Fruit fly (Drosophila melanogaster) whole organism, prepupa: ENCODE measurements around the gene vrs.

Source experiments
- Blimp-1 ChIP-seq: fragments of 200-800 bp; sonication (Bioruptor generic); optimal IDR thresholded peaks from 3 replicates; lab custom pipeline; 2017; ENCODE audit warnings: missing biosample characterization, missing genetic modification characterization, mild to moderate bottlenecking, moderate library complexity, missing genetic modification reagents
- CG10631 ChIP-seq: fragments of 200-800 bp; sonication (Bioruptor generic); optimal IDR thresholded peaks from 2 replicates; lab custom pipeline; 2016; ENCODE audit warnings: missing biosample characterization, missing genetic modification characterization
- CG10669 ChIP-seq: fragments of 200-800 bp; sonication (Bioruptor generic); optimal IDR thresholded peaks from 3 replicates; lab custom pipeline; 2018; ENCODE audit warnings: missing biosample characterization, mild to moderate bottlenecking, missing genetic modification characterization, moderate library complexity
- CG11762 ChIP-seq: fragments of 200-800 bp; sonication (Bioruptor generic); optimal IDR thresholded peaks from 3 replicates; lab custom pipeline; 2016; ENCODE audit warnings: missing biosample characterization, missing genetic modification characterization; ENCODE audit not compliant: insufficient read depth
- CG11902 ChIP-seq: fragments of 200-800 bp; sonication (Bioruptor generic); optimal IDR thresholded peaks from 3 replicates; lab custom pipeline; 2016; ENCODE audit warnings: missing biosample characterization, missing genetic modification characterization
- CG15336 ChIP-seq: fragments of 200-800 bp; sonication (Bioruptor generic); IDR thresholded peaks from 2 replicates; pipeline ENCODE4 v1.3.6; 2022; ENCODE audit warnings: missing biosample characterization, missing genetic modification characterization
- CG1621 ChIP-seq: fragments of 200-800 bp; sonication (Bioruptor generic); optimal IDR thresholded peaks from 3 replicates; lab custom pipeline; 2018; ENCODE audit warnings: missing biosample characterization, mild to moderate bottlenecking, missing genetic modification characterization
- CG16779 ChIP-seq: fragments of 200-800 bp; sonication (Bioruptor generic); optimal IDR thresholded peaks from 3 replicates; lab custom pipeline; 2017; ENCODE audit warnings: missing biosample characterization, mild to moderate bottlenecking, missing genetic modification characterization
- CG3032 ChIP-seq: fragments of 200-800 bp; optimal IDR thresholded peaks from 2 replicates; lab custom pipeline; 2019; ENCODE audit warnings: missing biosample characterization, mild to moderate bottlenecking, missing genetic modification characterization, moderate library complexity
- CG31627 ChIP-seq: fragments of 200-800 bp; sonication (Bioruptor generic); optimal IDR thresholded peaks from 3 replicates; lab custom pipeline; 2016; ENCODE audit warnings: missing biosample characterization, missing genetic modification characterization
- CG3919 ChIP-seq: fragments of 200-800 bp; sonication (Bioruptor generic); optimal IDR thresholded peaks from 3 replicates; lab custom pipeline; 2016; ENCODE audit warnings: missing biosample characterization, missing genetic modification characterization
- CG4318 ChIP-seq: fragments of 200-800 bp; sonication (Bioruptor generic); optimal IDR thresholded peaks from 3 replicates; lab custom pipeline; 2017; ENCODE audit warnings: missing biosample characterization, mild to moderate bottlenecking, missing genetic modification characterization
- CG6163 ChIP-seq: fragments of 200-800 bp; sonication (Bioruptor generic); IDR thresholded peaks from 3 replicates; pipeline ENCODE4 v1.3.6; 2022; ENCODE audit warnings: missing biosample characterization, missing genetic modification characterization
- CG6792 ChIP-seq: fragments of 200-800 bp; sonication (Bioruptor generic); optimal IDR thresholded peaks from 3 replicates; lab custom pipeline; 2016; ENCODE audit warnings: missing biosample characterization, missing genetic modification characterization
- CG6854 ChIP-seq: fragments of 200-800 bp; sonication (Bioruptor generic); optimal IDR thresholded peaks from 2 replicates; lab custom pipeline; 2017; ENCODE audit warnings: missing biosample characterization, mild to moderate bottlenecking, missing genetic modification characterization
- CG8119 ChIP-seq: fragments of 200-800 bp; sonication (Bioruptor generic); IDR thresholded peaks from 3 replicates; pipeline ENCODE4 v1.3.6; 2022; ENCODE audit warnings: missing biosample characterization, missing genetic modification characterization
- CG8632 ChIP-seq: fragments of 200-800 bp; sonication (Bioruptor generic); optimal IDR thresholded peaks from 3 replicates; lab custom pipeline; 2016; ENCODE audit warnings: missing biosample characterization, missing genetic modification characterization
- CG9139 ChIP-seq: fragments of 200-800 bp; sonication (Bioruptor generic); optimal IDR thresholded peaks from 3 replicates; lab custom pipeline; 2017; ENCODE audit warnings: missing biosample characterization, mild to moderate bottlenecking, missing genetic modification characterization
- Eip75B ChIP-seq: fragments of 200-800 bp; sonication (Bioruptor generic); optimal IDR thresholded peaks from 3 replicates; lab custom pipeline; 2016; ENCODE audit warnings: missing biosample characterization, missing genetic modification characterization
- Eip78C ChIP-seq: fragments of 200-800 bp; sonication (Bioruptor generic); peaks from one replicate; lab custom pipeline; 2016; ENCODE audit warnings: missing biosample characterization, missing genetic modification characterization
- Eip93F ChIP-seq: fragments of 200-800 bp; sonication (Bioruptor generic); optimal IDR thresholded peaks from 2 replicates; lab custom pipeline; 2016; ENCODE audit warnings: missing biosample characterization, mild to moderate bottlenecking, missing genetic modification characterization
- Ets96B ChIP-seq: fragments of 200-800 bp; optimal IDR thresholded peaks from 2 replicates; lab custom pipeline; 2019; ENCODE audit warnings: missing biosample characterization, mild to moderate bottlenecking, missing genetic modification characterization, moderate library complexity
- Gug ChIP-seq: fragments of 200-800 bp; sonication (Bioruptor generic); IDR thresholded peaks from 2 replicates; pipeline ENCODE4 v1.3.6; 2022; ENCODE audit warnings: missing biosample characterization, missing genetic modification characterization
- Hr38 ChIP-seq: sonication (Bioruptor generic); optimal IDR thresholded peaks from 2 replicates; lab custom pipeline; 2016; ENCODE audit warnings: missing biosample characterization, missing genetic modification characterization
- Hr39 ChIP-seq: fragments of 200-800 bp; sonication (Bioruptor generic); optimal IDR thresholded peaks from 2 replicates; lab custom pipeline; 2016; ENCODE audit warnings: missing biosample characterization, missing genetic modification characterization
- Lpt ChIP-seq: fragments of 200-800 bp; sonication (Bioruptor generic); optimal IDR thresholded peaks from 3 replicates; lab custom pipeline; 2016; ENCODE audit warnings: missing biosample characterization, missing genetic modification characterization
- Met ChIP-seq: fragments of 200-800 bp; sonication (Bioruptor generic); optimal IDR thresholded peaks from 3 replicates; lab custom pipeline; 2016; ENCODE audit warnings: missing biosample characterization, missing genetic modification characterization
- Smox ChIP-seq: fragments of 200-800 bp; sonication (Bioruptor generic); optimal IDR thresholded peaks from 3 replicates; lab custom pipeline; 2016; ENCODE audit warnings: missing biosample characterization, missing genetic modification characterization
- Sox102F ChIP-seq: fragments of 200-800 bp; sonication (Bioruptor generic); optimal IDR thresholded peaks from 2 replicates; lab custom pipeline; 2016; ENCODE audit warnings: missing biosample characterization, mild to moderate bottlenecking, missing genetic modification characterization
- Sox15 ChIP-seq: fragments of 200-800 bp; sonication (Bioruptor generic); optimal IDR thresholded peaks from 3 replicates; lab custom pipeline; 2016; ENCODE audit warnings: missing biosample characterization, missing genetic modification characterization
- cyc ChIP-seq: fragments of 200-800 bp; sonication (Bioruptor generic); optimal IDR thresholded peaks from 3 replicates; lab custom pipeline; 2016; ENCODE audit warnings: missing biosample characterization, missing genetic modification characterization
- dsx ChIP-seq: fragments of 200-800 bp; optimal IDR thresholded peaks from 3 replicates; lab custom pipeline; 2019; ENCODE audit warnings: missing biosample characterization, mild to moderate bottlenecking, missing genetic modification characterization, moderate library complexity; ENCODE audit not compliant: poor library complexity, severe bottlenecking
- eg ChIP-seq: fragments of 200-800 bp; sonication (Bioruptor generic); IDR thresholded peaks from 3 replicates; pipeline ENCODE4 v1.3.6; 2022; ENCODE audit warnings: missing biosample characterization, missing genetic modification characterization
- esn ChIP-seq: fragments of 200-800 bp; sonication (Bioruptor generic); optimal IDR thresholded peaks from 2 replicates; lab custom pipeline; 2016; ENCODE audit warnings: missing biosample characterization, mild to moderate bottlenecking, missing genetic modification characterization, moderate library complexity
- fkh ChIP-seq: fragments of 200-800 bp; sonication (Bioruptor generic); optimal IDR thresholded peaks from 3 replicates; lab custom pipeline; 2017; ENCODE audit warnings: missing biosample characterization, mild to moderate bottlenecking, missing genetic modification characterization, moderate library complexity
- net ChIP-seq: fragments of 200-800 bp; sonication (Bioruptor generic); optimal IDR thresholded peaks from 3 replicates; lab custom pipeline; 2016; ENCODE audit warnings: missing biosample characterization, missing genetic modification characterization
- pdm3 ChIP-seq: fragments of 200-800 bp; sonication (Bioruptor generic); optimal IDR thresholded peaks from 3 replicates; lab custom pipeline; 2016; ENCODE audit warnings: missing biosample characterization, missing genetic modification characterization
- spab ChIP-seq: fragments of 200-800 bp; sonication (Bioruptor generic); optimal IDR thresholded peaks from 2 replicates; lab custom pipeline; 2017; ENCODE audit warnings: missing biosample characterization, mild to moderate bottlenecking, missing genetic modification characterization, missing genetic modification reagents
- ss ChIP-seq, 2 experiments: fragments of 200-800 bp; sonication (Bioruptor generic); optimal IDR thresholded peaks; 2 replicates in 1 of 2; 3 replicates in 1 of 2; lab custom pipeline; 2017 to 2018; ENCODE audit warnings: mild to moderate bottlenecking in 2 of 2, missing biosample characterization in 2 of 2, missing genetic modification characterization in 2 of 2, moderate library complexity in 1 of 2
- svp ChIP-seq: fragments of 200-800 bp; sonication (Bioruptor generic); peaks from one replicate; lab custom pipeline; 2016; ENCODE audit warnings: missing biosample characterization, missing genetic modification characterization
- topi ChIP-seq: fragments of 200-800 bp; sonication (Bioruptor generic); optimal IDR thresholded peaks from 3 replicates; lab custom pipeline; 2016; ENCODE audit warnings: missing biosample characterization, missing genetic modification characterization
- vri ChIP-seq: fragments of 200-800 bp; sonication (Bioruptor generic); optimal IDR thresholded peaks from 3 replicates; lab custom pipeline; 2016; ENCODE audit warnings: missing biosample characterization, mild to moderate bottlenecking, missing genetic modification characterization

Gene vrs

DNA sequence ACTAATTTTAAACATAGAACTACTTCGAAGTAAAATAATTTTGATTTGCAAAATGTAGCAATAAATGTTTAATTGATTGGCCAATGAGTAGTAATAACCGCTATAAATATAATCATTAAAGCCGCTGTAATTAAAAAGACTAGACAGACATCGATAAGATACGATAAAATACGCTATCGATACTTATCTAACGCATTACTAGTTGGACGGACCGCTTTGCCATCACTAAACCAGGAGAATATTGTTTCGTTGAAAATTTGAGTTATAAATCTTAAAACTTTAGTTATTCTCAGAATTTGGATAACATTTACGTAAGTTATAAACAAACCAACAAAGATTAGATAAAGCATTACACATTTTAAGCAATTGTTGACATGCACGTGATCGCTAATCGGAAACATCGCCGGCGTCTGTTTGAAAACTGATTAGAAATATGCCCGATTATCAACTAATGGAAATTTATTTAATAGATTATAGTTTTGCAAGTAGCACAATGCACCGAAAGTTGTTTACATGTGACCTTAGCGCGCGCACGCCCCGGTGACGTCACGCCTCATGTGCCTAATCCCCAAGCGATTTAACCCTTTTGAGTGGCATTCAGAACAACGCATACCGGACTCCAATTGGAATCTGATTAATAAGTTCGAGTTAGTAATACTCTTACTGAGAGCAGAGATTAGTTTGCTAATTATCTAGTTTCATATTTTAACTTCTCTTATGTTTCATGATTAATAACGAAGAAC, 7.9 kb upstream of the vrs start, which contains the start of gene Desat1:
Gene Desat1 (plus strand): TSS at position 200 of the 743 bp plus-strand sequence.
- no peak for TF ChIP-seq CG31627 (GFP tag; lab: Kevin White, UChicago)
- TF ChIP-seq esn (GFP tag; lab: Kevin White, UChicago) = peak; percentile 43
- no peak for TF ChIP-seq CG9139 (GFP tag; lab: Kevin White, UChicago)
- peak; percentile 66 for TF ChIP-seq Eip78C (GFP tag; lab: Kevin White, UChicago)

DNA sequence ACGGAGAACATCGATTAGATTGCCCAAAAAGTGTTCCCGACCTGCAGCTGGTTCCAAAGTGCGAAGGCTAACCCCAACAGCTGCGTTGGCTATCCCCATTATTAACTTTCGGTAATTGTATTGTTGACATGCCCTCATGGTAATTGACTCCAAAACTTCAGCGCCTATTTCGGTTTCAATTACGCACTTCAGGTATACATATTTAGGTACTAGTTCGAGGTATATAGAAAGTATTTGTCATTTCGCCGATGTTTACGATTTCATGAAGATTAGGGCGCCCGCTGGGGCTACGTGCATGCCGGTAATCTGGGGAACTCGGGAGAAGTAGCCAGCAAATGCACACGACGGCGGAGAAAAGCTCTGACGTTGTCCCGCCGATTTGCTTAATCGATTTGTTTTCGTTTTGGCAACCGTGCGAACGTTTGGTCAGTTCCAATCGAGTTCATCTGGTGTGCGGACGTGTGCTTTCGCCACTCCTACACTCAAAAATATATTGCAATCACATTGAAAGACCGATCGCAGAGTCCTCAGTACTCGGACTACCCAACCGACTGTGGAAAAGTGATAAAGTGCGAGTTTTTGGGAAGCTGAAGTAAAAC, 6.3 kb upstream of the vrs start:
- TF ChIP-seq Met (no peak), Hr39 (no peak), CG8119 (GFP tag; lab: Robert Waterston, UW) (0 out of 3 replicates have a peak, but pooled peaks have one; percentile 32), eg (GFP tag; lab: Robert Waterston, UW) (no peak), Eip78C (GFP tag; lab: Kevin White, UChicago) (peak; percentile 27), svp (GFP tag; lab: Kevin White, UChicago) (peak; percentile 53), vri (GFP tag; lab: Kevin White, UChicago) (peak; percentile 70), CG6792 (no peak), CG3919 (GFP tag; lab: Kevin White, UChicago) (no peak), spab (GFP tag; lab: Kevin White, UChicago) (no peak)
- TF ChIP-seq, all 60 proteins: peak for 4

DNA sequence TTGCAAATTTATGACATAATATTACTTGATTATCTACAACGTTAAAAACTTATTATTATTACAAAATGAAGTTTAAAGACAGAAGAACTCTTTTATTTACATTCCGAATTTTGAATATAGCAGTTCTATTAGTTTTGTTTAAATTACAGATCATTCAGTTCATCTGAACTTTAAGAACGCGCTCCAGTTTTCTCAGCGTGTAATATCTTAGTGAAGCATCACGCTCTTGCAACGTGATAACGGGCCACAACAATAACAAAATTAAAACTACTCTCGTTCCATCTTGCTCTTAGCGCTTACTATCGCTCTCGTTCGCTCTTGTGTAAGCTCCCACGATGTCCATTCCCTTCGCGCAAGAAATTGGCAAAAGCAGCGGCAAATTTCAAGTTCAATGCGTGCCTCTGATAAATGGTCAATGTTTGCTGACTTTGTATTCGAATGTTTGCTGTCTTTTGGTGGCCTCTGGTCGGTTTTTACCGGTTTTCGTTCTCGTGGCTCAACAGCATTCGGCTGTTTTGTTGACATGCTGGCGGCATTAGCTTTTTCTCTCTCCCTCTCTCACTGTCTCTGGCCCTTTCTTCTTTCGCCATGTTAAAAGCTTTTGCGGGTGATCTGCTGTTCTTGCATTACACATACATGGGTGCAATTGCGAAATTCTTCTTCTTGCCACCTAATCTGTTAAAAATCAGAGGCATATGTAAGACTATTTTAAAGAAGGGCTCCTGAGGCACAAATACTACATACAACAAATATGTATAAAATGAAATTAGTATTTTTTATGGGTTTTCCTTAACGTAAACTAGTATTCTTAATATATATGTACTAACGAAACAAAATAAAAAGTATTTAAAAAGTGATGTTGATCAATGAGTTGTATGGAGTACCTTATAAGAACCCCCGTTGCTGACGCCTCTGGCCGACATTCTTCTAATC, 4.6 kb upstream of the vrs start:
- TF ChIP-seq Eip78C (GFP tag; lab: Kevin White, UChicago) = peak; percentile 94
- peak; percentile 11 for TF ChIP-seq CG11762
- peak; percentile 39; the same call in 2 of the 3 replicates for TF ChIP-seq CG8119 (GFP tag; lab: Robert Waterston, UW)
- TF ChIP-seq CG16779 (tag; lab: Kevin White, UChicago) = no peak
- peak; percentile 70 for TF ChIP-seq pdm3 (GFP tag; lab: Kevin White, UChicago)
- peak; percentile 47; the same call in 1 of the 2 replicates for TF ChIP-seq Gug (GFP tag; lab: Robert Waterston, UW)
- peak; percentile 17 for TF ChIP-seq Smox (GFP tag; lab: Kevin White, UChicago)
- TF ChIP-seq CG10669 (GFP tag; lab: Kevin White, UChicago) = peak; percentile 40
- no peak for TF ChIP-seq Sox15 (GFP tag; lab: Kevin White, UChicago)
- TF ChIP-seq CG11902 = no peak
- TF ChIP-seq ss (GFP tag; optimal IDR thresholded peaks at IDR 0.05; lab: Kevin White, UChicago) = peak; percentile 11 to 41
- TF ChIP-seq Eip93F = no peak
- TF ChIP-seq cyc (GFP tag; lab: Kevin White, UChicago) = peak; percentile 14
- peak; percentile 29 for TF ChIP-seq CG3032 (tag; lab: Kevin White, UChicago)
- TF ChIP-seq CG3919 (GFP tag; lab: Kevin White, UChicago) = peak; percentile 56
- TF ChIP-seq CG10631 (GFP tag; lab: Kevin White, UChicago) = peak; percentile 45
- TF ChIP-seq CG4318 (GFP tag; lab: Kevin White, UChicago) = peak; percentile 18
- peak; percentile 54 for TF ChIP-seq esn (GFP tag; lab: Kevin White, UChicago)
- peak; percentile 68 for TF ChIP-seq fkh (GFP tag; lab: Kevin White, UChicago)
- peak; percentile 27 for TF ChIP-seq CG31627 (GFP tag; lab: Kevin White, UChicago)
- peak; percentile 48 for TF ChIP-seq net (GFP tag; lab: Kevin White, UChicago)
- TF ChIP-seq CG6854 (GFP tag; lab: Kevin White, UChicago) = peak; percentile 42
- no peak for TF ChIP-seq Hr38 (GFP tag; lab: Kevin White, UChicago)
- peak; percentile 88 for TF ChIP-seq dsx (GFP tag; lab: Kevin White, UChicago)
- TF ChIP-seq CG6163 (GFP tag; lab: Robert Waterston, UW) = peak; percentile 63; the same call in 2 of the 3 replicates
- peak; percentile 46 for TF ChIP-seq Hr39
- TF ChIP-seq CG15336 (GFP tag; lab: Robert Waterston, UW) = peak; percentile 68
- TF ChIP-seq Eip75B (GFP tag; lab: Kevin White, UChicago) = peak; percentile 51
- peak; percentile 31 for TF ChIP-seq Sox102F
- no peak for TF ChIP-seq Blimp-1 (GFP tag; lab: Kevin White, UChicago)
- TF ChIP-seq Lpt (GFP tag; lab: Kevin White, UChicago) = peak; percentile 33
- peak; percentile 58 for TF ChIP-seq Ets96B
- peak; percentile 50 for TF ChIP-seq topi (GFP tag; lab: Kevin White, UChicago)
- TF ChIP-seq CG1621 (tag; lab: Kevin White, UChicago) = no peak
- peak; percentile 63 for TF ChIP-seq Met
- TF ChIP-seq CG8632 = no peak
